Worm (Caenorhabditis elegans) whole organism, young adult: ENCODE measurements around the gene F54F7.9.

ENCODE experiments used
- C17E4.6 ChIP-seq: fragments of 200-800 bp; sonication (Bioruptor generic); IDR thresholded peaks from 2 replicates; pipeline ENCODE4 v1.3.6; 2022; ENCODE audit warnings: missing genetic modification reagents, missing genetic modification characterization, missing compliant biosample characterization
- F33H1.4 ChIP-seq: fragments of 200-800 bp; sonication (Bioruptor generic); IDR thresholded peaks from 2 replicates; pipeline ENCODE4 v1.3.6; 2022; ENCODE audit warnings: missing genetic modification reagents, missing genetic modification characterization, missing compliant biosample characterization
- F39B2.1 ChIP-seq: fragments of 200-800 bp; sonication (Bioruptor generic); IDR thresholded peaks from 2 replicates; pipeline ENCODE4 v1.3.6; 2022; ENCODE audit warnings: missing genetic modification reagents, missing genetic modification characterization, missing compliant biosample characterization
- F49E8.2 ChIP-seq: sonication (generic microtip); optimal IDR thresholded peaks from 3 replicates; lab custom pipeline; 2017; ENCODE audit warnings: missing genetic modification characterization, mild to moderate bottlenecking, missing compliant biosample characterization, antibody characterized with exemption, moderate library complexity; ENCODE audit not compliant: insufficient read depth
- F55B11.4 ChIP-seq: sonication (generic microtip); optimal IDR thresholded peaks from 2 replicates; lab custom pipeline; 2016; ENCODE audit warnings: missing compliant biosample characterization, missing genetic modification characterization, borderline replicate concordance; ENCODE audit not compliant: insufficient read depth
- K11D2.4 ChIP-seq: fragments of 200-800 bp; sonication (Bioruptor generic); IDR thresholded peaks from 2 replicates; pipeline ENCODE4 v1.3.6; 2022; ENCODE audit warnings: missing genetic modification reagents, missing genetic modification characterization, missing compliant biosample characterization
- Y67H2A.10 ChIP-seq: fragments of 200-800 bp; sonication (Bioruptor generic); conservative IDR thresholded peaks from 2 replicates; pipeline ENCODE4 v1.3.6; 2022; ENCODE audit warnings: missing genetic modification reagents, missing genetic modification characterization, missing compliant biosample characterization
- ZK185.1 ChIP-seq: sonication (generic microtip); optimal IDR thresholded peaks from 2 replicates; lab custom pipeline; 2016; ENCODE audit warnings: mild to moderate bottlenecking, missing genetic modification characterization, missing compliant biosample characterization; ENCODE audit not compliant: poor library complexity, severe bottlenecking
- akir-1 ChIP-seq: fragments of 200-800 bp; sonication (Bioruptor generic); optimal IDR thresholded peaks from 2 replicates; lab custom pipeline; 2018; ENCODE audit warnings: mild to moderate bottlenecking, missing genetic modification characterization, moderate library complexity, missing compliant biosample characterization
- atf-7 ChIP-seq: sonication (generic microtip); optimal IDR thresholded peaks from 2 replicates; lab custom pipeline; 2017; ENCODE audit warnings: mild to moderate bottlenecking, missing genetic modification characterization, missing compliant biosample characterization
- attf-6 ChIP-seq: fragments of 200-800 bp; sonication (Bioruptor generic); IDR thresholded peaks from 2 replicates; pipeline ENCODE4 v1.3.6; 2022; ENCODE audit warnings: missing genetic modification reagents, missing genetic modification characterization, missing compliant biosample characterization
- bed-1 ChIP-seq: fragments of 200-800 bp; sonication (Bioruptor generic); IDR thresholded peaks from 2 replicates; pipeline ENCODE4 v1.3.6; 2022; ENCODE audit warnings: missing genetic modification reagents, missing genetic modification characterization, missing compliant biosample characterization
- cebp-1 ChIP-seq, 2 experiments: fragments of 200-800 bp in 1 of 2; sonication (Bioruptor generic) in 1 of 2; sonication (generic microtip) in 1 of 2; IDR thresholded peaks in 1 of 2; optimal IDR thresholded peaks in 1 of 2; 2 replicates each; pipeline versions ENCODE4 v1.3.6 to Lab custom; 2017 to 2022; ENCODE audit warnings: missing compliant biosample characterization in 2 of 2, missing genetic modification characterization in 2 of 2, mild to moderate bottlenecking in 1 of 2, missing genetic modification reagents in 1 of 2, moderate library complexity in 1 of 2
- cebp-2 ChIP-seq: fragments of 200-800 bp; sonication (Bioruptor generic); IDR thresholded peaks from 2 replicates; pipeline ENCODE4 v1.3.6; 2022; ENCODE audit warnings: missing genetic modification characterization, missing compliant biosample characterization
- ceh-91 ChIP-seq: fragments of 200-800 bp; sonication (Bioruptor generic); IDR thresholded peaks from 2 replicates; pipeline ENCODE4 v1.3.6; 2022; ENCODE audit warnings: missing genetic modification reagents, missing genetic modification characterization, missing compliant biosample characterization
- egl-18 ChIP-seq: fragments of 200-800 bp; sonication (Bioruptor generic); IDR thresholded peaks from 2 replicates; pipeline ENCODE4 v1.3.6; 2022; ENCODE audit warnings: missing genetic modification reagents, missing genetic modification characterization, missing compliant biosample characterization
- egrh-3 ChIP-seq: fragments of 200-800 bp; sonication (Bioruptor generic); IDR thresholded peaks from 2 replicates; pipeline ENCODE4 v1.3.6; 2022; ENCODE audit warnings: missing genetic modification reagents, missing genetic modification characterization, missing compliant biosample characterization
- fkh-3 ChIP-seq: sonication (generic microtip); optimal IDR thresholded peaks from 2 replicates; lab custom pipeline; 2016; ENCODE audit warnings: mild to moderate bottlenecking, missing genetic modification characterization, missing compliant biosample characterization
- hlh-26 ChIP-seq: fragments of 200-800 bp; sonication (Bioruptor generic); conservative IDR thresholded peaks from 2 replicates; pipeline ENCODE4 v1.3.6; 2022; ENCODE audit warnings: missing genetic modification reagents, missing genetic modification characterization, missing compliant biosample characterization
- hrde-1 ChIP-seq: sonication (generic microtip); optimal IDR thresholded peaks from 2 replicates; lab custom pipeline; 2016; ENCODE audit warnings: missing genetic modification characterization, mild to moderate bottlenecking, missing compliant biosample characterization, moderate library complexity, missing genotype, missing genetic modification reagents, borderline replicate concordance
- lin-54 ChIP-seq: fragments of 200-800 bp; sonication (Bioruptor generic); optimal IDR thresholded peaks from 2 replicates; lab custom pipeline; 2018; ENCODE audit warnings: mild to moderate bottlenecking, missing genetic modification characterization, missing compliant biosample characterization
- mcd-1 ChIP-seq: fragments of 200-800 bp; sonication (Bioruptor generic); IDR thresholded peaks from 2 replicates; pipeline ENCODE4 v1.3.6; 2022; ENCODE audit warnings: missing genetic modification reagents, missing genetic modification characterization, missing compliant biosample characterization
- mel-28 ChIP-seq: sonication (generic microtip); optimal IDR thresholded peaks from 2 replicates; lab custom pipeline; 2016; ENCODE audit warnings: borderline replicate concordance, mild to moderate bottlenecking, missing genetic modification characterization, missing compliant biosample characterization
- mes-4 ChIP-seq: sonication (generic microtip); optimal IDR thresholded peaks from 2 replicates; lab custom pipeline; 2016; ENCODE audit warnings: missing genotype, missing genetic modification characterization, missing compliant biosample characterization
- nfya-1 ChIP-seq: sonication (generic microtip); optimal IDR thresholded peaks from 2 replicates; lab custom pipeline; 2017; ENCODE audit warnings: antibody characterized with exemption, missing compliant biosample characterization, missing genetic modification characterization, borderline replicate concordance; ENCODE audit not compliant: insufficient read depth
- pbrm-1 ChIP-seq: fragments of 200-800 bp; sonication (Bioruptor generic); IDR thresholded peaks from 2 replicates; pipeline ENCODE4 v1.3.6; 2022; ENCODE audit warnings: missing genetic modification reagents, missing genetic modification characterization, missing compliant biosample characterization
- snpc-3.4 ChIP-seq: sonication (generic microtip); optimal IDR thresholded peaks from 2 replicates; lab custom pipeline; 2017; ENCODE audit warnings: missing genetic modification characterization, mild to moderate bottlenecking, missing compliant biosample characterization, antibody characterized with exemption, moderate library complexity, missing genotype, missing genetic modification reagents
- sptf-2 ChIP-seq: fragments of 200-800 bp; sonication (Bioruptor generic); optimal IDR thresholded peaks from 2 replicates; lab custom pipeline; 2018; ENCODE audit warnings: mild to moderate bottlenecking, missing genetic modification characterization, missing compliant biosample characterization
- tbp1 ChIP-seq: fragments of 200-800 bp; sonication (Bioruptor generic); optimal IDR thresholded peaks from 2 replicates; lab custom pipeline; 2018; ENCODE audit warnings: mild to moderate bottlenecking, missing genetic modification characterization, missing compliant biosample characterization
- unc-130 ChIP-seq: sonication (generic microtip); optimal IDR thresholded peaks from 2 replicates; lab custom pipeline; 2016; ENCODE audit warnings: missing genetic modification reagents, missing genetic modification characterization, missing compliant biosample characterization
- zim-3 ChIP-seq: sonication (generic microtip); optimal IDR thresholded peaks from 2 replicates; lab custom pipeline; 2017; ENCODE audit warnings: mild to moderate bottlenecking, missing genetic modification characterization, moderate library complexity, missing compliant biosample characterization
- ztf-18 ChIP-seq: sonication (generic microtip); optimal IDR thresholded peaks from 2 replicates; lab custom pipeline; 2016; ENCODE audit warnings: missing genotype, mild to moderate bottlenecking, missing genetic modification characterization, missing compliant biosample characterization

F54F7.9 gene

DNA sequence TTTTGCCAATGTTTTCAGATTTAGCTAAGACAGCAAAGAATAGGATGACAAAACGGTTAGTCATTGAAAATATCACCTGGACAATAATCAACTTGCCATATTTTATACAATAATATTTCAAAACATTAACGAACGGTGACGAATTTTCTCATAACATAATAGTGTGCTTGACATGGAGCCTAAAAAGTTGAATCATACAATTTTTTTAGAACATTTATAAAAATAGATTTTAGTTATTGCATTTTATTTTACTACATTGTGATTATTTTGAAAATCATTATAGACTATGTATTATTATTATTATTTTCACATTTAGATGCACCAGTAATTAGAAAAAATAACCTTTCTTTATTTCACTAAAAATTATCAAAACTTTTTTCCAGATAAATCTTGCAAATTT is at the start of gene F54F7.9:
Gene F54F7.9 (minus strand): TSS at position 101 of the 400 bp plus-strand sequence.
- no peak for TF ChIP-seq cebp-1 (GFP tag; IDR thresholded peaks at IDR 0.05; lab: Robert Waterston, UW)
- no peak for TF ChIP-seq cebp-1 (tag; optimal IDR thresholded peaks at IDR 0.05; lab: Kevin White, UChicago)
- no peak for TF ChIP-seq F39B2.1 (GFP tag; lab: Robert Waterston, UW)
- no peak for TF ChIP-seq F33H1.4
- TF ChIP-seq fkh-3 (tag; lab: Kevin White, UChicago): no peak
- TF ChIP-seq nfya-1: no peak
- TF ChIP-seq sptf-2 (GFP tag; lab: Kevin White, UChicago): no peak
- no peak for TF ChIP-seq mes-4
- no peak for TF ChIP-seq egrh-3 (GFP tag; lab: Robert Waterston, UW)
- TF ChIP-seq hrde-1 (tag; lab: Kevin White, UChicago): no peak
- TF ChIP-seq zim-3 (tag; lab: Kevin White, UChicago): no peak
- no peak for TF ChIP-seq snpc-3.4
- TF ChIP-seq hlh-26: no peak
- no peak for TF ChIP-seq C17E4.6 (GFP tag; lab: Robert Waterston, UW)
- no peak for TF ChIP-seq Y67H2A.10 (GFP tag; lab: Robert Waterston, UW)
- no peak for TF ChIP-seq F49E8.2 (tag; lab: Kevin White, UChicago)
- TF ChIP-seq egl-18 (GFP tag; lab: Robert Waterston, UW): no peak
- TF ChIP-seq unc-130 (GFP tag; lab: Kevin White, UChicago): no peak

DNA sequence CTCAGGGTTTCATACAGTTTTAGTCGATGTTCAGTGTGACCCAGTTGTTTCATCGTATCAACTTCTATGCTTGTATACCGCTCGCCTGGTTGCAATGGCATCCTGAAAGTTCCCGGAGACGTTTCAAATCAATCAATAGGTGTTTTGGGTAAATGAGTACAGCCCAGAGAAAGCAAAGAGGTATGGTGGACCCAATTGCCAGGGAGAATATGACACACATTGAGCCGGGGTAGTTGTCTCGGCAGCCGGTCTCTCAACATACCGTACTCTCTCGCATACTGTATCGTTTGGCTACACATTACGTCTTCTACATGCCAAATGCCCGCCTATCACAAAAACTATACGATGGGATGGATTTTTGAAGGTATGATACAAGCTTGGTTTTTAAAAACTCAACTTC is 49.5 kb upstream of the F54F7.9 start, which contains the start of gene Y62H9A.9:
Gene Y62H9A.9 (minus strand): TSS at position 101 of the 400 bp plus-strand sequence.
- no peak for TF ChIP-seq F49E8.2 (tag; lab: Kevin White, UChicago)

DNA sequence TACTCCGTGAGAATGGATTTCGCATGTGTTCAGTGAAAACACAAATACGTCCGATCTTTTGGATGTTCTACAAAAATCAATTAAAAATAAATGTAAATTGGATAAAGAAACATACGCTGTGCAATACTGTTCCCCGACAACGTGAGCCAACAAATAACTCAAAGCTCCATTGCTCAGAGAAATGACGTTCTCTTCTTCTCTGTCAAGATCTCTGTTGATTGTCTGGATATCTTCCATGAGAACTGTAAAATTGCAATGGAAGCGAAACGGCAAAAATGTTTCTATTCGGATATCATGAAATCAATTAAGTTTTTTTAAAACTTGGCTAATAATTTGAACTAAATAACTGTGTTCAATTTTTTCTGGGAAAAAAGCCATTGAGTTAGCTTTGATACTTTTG is 48.2 kb upstream of the F54F7.9 start:
- TF ChIP-seq K11D2.4 (GFP tag; lab: Robert Waterston, UW): no peak
- no peak for TF ChIP-seq F55B11.4 (tag; lab: Kevin White, UChicago)
- no peak for TF ChIP-seq mel-28 (tag; lab: Kevin White, UChicago)
- no peak for TF ChIP-seq pbrm-1 (GFP tag; lab: Robert Waterston, UW)
- TF ChIP-seq attf-6 (GFP tag; lab: Robert Waterston, UW): no peak
- no peak for TF ChIP-seq hrde-1 (tag; lab: Kevin White, UChicago)
- TF ChIP-seq akir-1: no peak
- no peak for TF ChIP-seq lin-54 (GFP tag; lab: Kevin White, UChicago)
- no peak for TF ChIP-seq ztf-18 (tag; lab: Kevin White, UChicago)
- no peak for TF ChIP-seq ZK185.1 (tag; lab: Kevin White, UChicago)
- TF ChIP-seq unc-130 (GFP tag; lab: Kevin White, UChicago): no peak
- no peak for TF ChIP-seq zim-3 (tag; lab: Kevin White, UChicago)
- no peak for TF ChIP-seq F39B2.1 (GFP tag; lab: Robert Waterston, UW)
- no peak for TF ChIP-seq tbp1 (GFP tag; lab: Kevin White, UChicago)
- no peak for TF ChIP-seq F33H1.4
- TF ChIP-seq ceh-91 (GFP tag; lab: Robert Waterston, UW): no peak

DNA sequence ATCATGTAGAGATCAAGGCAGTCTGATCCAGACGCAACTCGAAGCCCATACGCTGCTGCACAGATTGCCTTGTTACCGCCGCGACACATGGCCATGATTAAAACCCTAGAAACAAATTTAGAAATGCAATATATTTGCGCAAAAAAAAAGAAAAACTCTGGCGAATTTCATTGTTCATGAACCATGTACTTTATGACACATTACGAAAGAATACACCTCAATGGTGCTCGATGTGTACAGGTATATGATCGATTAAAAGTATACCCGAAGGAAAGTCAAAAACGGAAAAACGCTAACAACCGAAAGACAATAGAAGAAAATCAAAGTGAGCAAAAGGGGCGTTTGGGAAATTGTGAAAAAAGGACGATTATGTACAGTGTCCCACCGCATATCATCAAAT is 43.8 kb upstream of the F54F7.9 start, which contains the start of gene Y62H9A.8:
Gene Y62H9A.8 (minus strand): TSS at position 101 of the 400 bp plus-strand sequence.
- TF ChIP-seq mcd-1 (GFP tag; lab: Robert Waterston, UW) (no peak), bed-1 (no peak), atf-7 (tag; lab: Kevin White, UChicago) (no peak), Y67H2A.10 (GFP tag; lab: Robert Waterston, UW) (no peak), cebp-2 (GFP tag; lab: Robert Waterston, UW) (no peak)
